Worm (Caenorhabditis elegans) whole organism, late embryonic: Measurements from ENCODE around the gene F32D8.5.

Experiments
- dmd-4 ChIP-seq: sonication (generic microtip); optimal IDR thresholded peaks from 2 replicates; lab custom pipeline; 2016; ENCODE audit warnings: borderline replicate concordance, missing genetic modification characterization, missing compliant biosample characterization
- hlh-6 ChIP-seq: sonication (generic microtip); optimal IDR thresholded peaks from 2 replicates; lab custom pipeline; 2016; ENCODE audit warnings: missing genotype, missing genetic modification characterization, missing compliant biosample characterization
- rnt-1 ChIP-seq: sonication (generic microtip); optimal IDR thresholded peaks from 2 replicates; lab custom pipeline; 2016; ENCODE audit warnings: missing genetic modification characterization, missing compliant biosample characterization

- TF ChIP-seq rnt-1 (tag; lab: Kevin White, UChicago), result no peak
- no peak for TF ChIP-seq dmd-4 (tag; lab: Kevin White, UChicago)
- no peak for TF ChIP-seq hlh-6 (tag; lab: Kevin White, UChicago)
Measured at ce11 chrV:10937294-10937693, 42.7 kb downstream of the F32D8.5 start.
